Worm (Caenorhabditis elegans): ENCODE results near the gene mstr-2.

ce11 chrIII:4517781-4518180, 48.9 kb downstream of the mstr-2 start:
- no peak for TF ChIP-seq skn-1 (tag; optimal IDR thresholded peaks at IDR 0.05)
- no peak for TF ChIP-seq snpc-4 (tag; optimal IDR thresholded peaks at IDR 0.05)
- no peak for TF ChIP-seq nhr-12 (tag; optimal IDR thresholded peaks at IDR 0.05)
- TF ChIP-seq nhr-237 (tag; optimal IDR thresholded peaks at IDR 0.05): no peak
- no peak for TF ChIP-seq lin-39 (tag; optimal IDR thresholded peaks at IDR 0.05)
- no peak for TF ChIP-seq mep-1 (tag; optimal IDR thresholded peaks at IDR 0.05)
- TF ChIP-seq dpl-1 (GFP tag; optimal IDR thresholded peaks at IDR 0.05): no peak
- no peak for TF ChIP-seq nhr-77 (tag; optimal IDR thresholded peaks at IDR 0.05)
- no peak for TF ChIP-seq unc-130 (tag; optimal IDR thresholded peaks at IDR 0.05)

Data from whole organism, L1 larva.